Worm (Caenorhabditis elegans): ENCODE data around the gene C15C8.4.

The C15C8.4 gene

DNA sequence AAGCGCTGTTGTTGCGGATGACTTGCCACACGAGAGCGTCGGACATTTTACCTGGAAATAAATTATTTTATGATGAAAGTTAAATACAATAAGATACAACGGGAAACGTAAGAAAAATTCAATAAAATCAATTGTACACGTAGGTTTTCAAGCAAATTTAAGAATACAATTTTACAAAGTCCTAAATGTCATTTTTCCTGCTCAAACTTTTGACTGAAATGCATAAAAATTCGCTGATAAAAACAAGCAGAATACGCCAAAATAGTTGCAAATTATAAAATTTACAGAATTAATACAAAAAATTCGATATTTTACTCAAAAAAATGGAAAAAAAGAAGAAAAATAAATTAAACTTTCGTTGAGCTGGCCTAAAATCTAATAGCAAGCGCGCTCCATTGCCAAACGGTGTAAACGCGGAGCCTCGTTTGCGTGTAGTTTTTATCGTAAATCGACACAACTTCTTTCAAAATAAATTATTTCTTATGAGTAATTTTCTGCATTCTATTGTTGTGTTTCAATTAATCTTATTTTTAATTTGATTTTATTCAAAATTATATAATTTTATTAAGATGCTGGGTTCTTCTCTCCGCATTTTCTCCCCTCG lies 19.1 kb downstream of the C15C8.4 start, which contains the start of the genes rpl-28 and mrpl-49 (continued):
- no peak for TF ChIP-seq snpc-4 (GFP tag; optimal IDR thresholded peaks at IDR 0.05)
- peak in 3 of 4 experiments; percentile 28 to 81 (median 32) for TF ChIP-seq snpc-4 (tag; optimal IDR thresholded peaks at IDR 0.05)
- no peak for TF ChIP-seq nhr-90 (tag; optimal IDR thresholded peaks at IDR 0.05)
- TF ChIP-seq him-1 (tag; optimal IDR thresholded peaks at IDR 0.05) = no peak
- TF ChIP-seq hsf-1 (GFP tag; IDR thresholded peaks at IDR 0.05) = no peak
- no peak for TF ChIP-seq egl-18 (GFP tag; IDR thresholded peaks at IDR 0.05)
- TF ChIP-seq egrh-3 (GFP tag; IDR thresholded peaks at IDR 0.05) = no peak
- TF ChIP-seq lsy-27 (tag; optimal IDR thresholded peaks at IDR 0.05; ENCODE audit: borderline replicate concordance, insufficient read depth) = no peak
- 0 out of 2 replicates have a peak, but pooled peaks have one; percentile 34 for TF ChIP-seq ekl-4 (GFP tag; IDR thresholded peaks at IDR 0.05)
- no peak for TF ChIP-seq fkh-3 (tag; optimal IDR thresholded peaks at IDR 0.05)
- TF ChIP-seq dox-1 (GFP tag; IDR thresholded peaks at IDR 0.05) = peak; percentile 64
- TF ChIP-seq pha-4 (tag; optimal IDR thresholded peaks at IDR 0.05) = no peak
- TF ChIP-seq ets-4 (GFP tag; optimal IDR thresholded peaks at IDR 0.05) = no peak
- TF ChIP-seq F57C9.4 (tag; optimal IDR thresholded peaks at IDR 0.05) = no peak
- no peak for TF ChIP-seq nfya-1 (tag; optimal IDR thresholded peaks at IDR 0.05; ENCODE audit: borderline replicate concordance, insufficient read depth)
- peak; percentile 58 for TF ChIP-seq tbp1 (GFP tag; optimal IDR thresholded peaks at IDR 0.05)
- no peak for TF ChIP-seq lin-26 (GFP tag; IDR thresholded peaks at IDR 0.05)
- TF ChIP-seq athp-1 (tag; optimal IDR thresholded peaks at IDR 0.05) = no peak
- peak; percentile 46; the same call in 1 of the 2 replicates for TF ChIP-seq F33H1.4 (GFP tag; IDR thresholded peaks at IDR 0.05)
- TF ChIP-seq mxl-1 (tag; optimal IDR thresholded peaks at IDR 0.05) = no peak
- no peak for TF ChIP-seq ccch-3 (GFP tag; optimal IDR thresholded peaks at IDR 0.05)
- peak; percentile 91 for TF ChIP-seq F23B12.7 (tag; optimal IDR thresholded peaks at IDR 0.05; ENCODE audit: insufficient read depth)
- TF ChIP-seq rec-8 (tag; optimal IDR thresholded peaks at IDR 0.05) = no peak
- TF ChIP-seq madf-8 (GFP tag; conservative IDR thresholded peaks at IDR 0.05) = 0 out of 2 replicates have a peak, but pooled peaks have one; percentile 4
- TF ChIP-seq B0035.1 (tag; optimal IDR thresholded peaks at IDR 0.05) = no peak
- TF ChIP-seq let-526 (GFP tag; IDR thresholded peaks at IDR 0.05) = no peak
- no peak for TF ChIP-seq egl-44 (GFP tag; IDR thresholded peaks at IDR 0.05)
- no peak for TF ChIP-seq ztf-28 (GFP tag; IDR thresholded peaks at IDR 0.05)
- TF ChIP-seq hlh-26 (GFP tag; conservative IDR thresholded peaks at IDR 0.05) = no peak
- TF ChIP-seq Y53G8AR.9 (GFP tag; conservative IDR thresholded peaks at IDR 0.05) = peak; percentile 48; the same call in 1 of the 2 replicates

ce11 chrV:12727104-12727637 lies 20.1 kb downstream of the C15C8.4 start, which contains the start of gene R11D1.13:
R11D1.13 (plus strand) TSS chrV:12727154.
- TF ChIP-seq mel-28 (tag; optimal IDR thresholded peaks at IDR 0.05; ENCODE audit: borderline replicate concordance) (no peak), lin-35 (GFP tag; optimal IDR thresholded peaks at IDR 0.05) (peak in 1 of 3 experiments; percentile 5), B0336.3 (GFP tag; IDR thresholded peaks at IDR 0.05) (peak; percentile 51), ceh-27 (GFP tag; optimal IDR thresholded peaks at IDR 0.05) (no peak), F52B5.7 (tag; optimal IDR thresholded peaks at IDR 0.05) (no peak), lin-54 (GFP tag; optimal IDR thresholded peaks at IDR 0.05) (peak; percentile 9), ekl-4 (GFP tag; IDR thresholded peaks at IDR 0.05) (0 out of 2 replicates have a peak, but pooled peaks have one; percentile 34), nfyb-1 (GFP tag; IDR thresholded peaks at IDR 0.05) (0 out of 2 replicates have a peak, but pooled peaks have one; percentile 29), atf-7 (tag; optimal IDR thresholded peaks at IDR 0.05) (no peak), madf-6 (GFP tag; IDR thresholded peaks at IDR 0.05) (peak; percentile 54; the same call in 1 of the 2 replicates), ztf-26 (tag; optimal IDR thresholded peaks at IDR 0.05) (no peak)

All from whole organism, young adult.